Worm (Caenorhabditis elegans): ENCODE data around the gene smi-1.

smi-1 gene

ce11 chrIII:1926456-1926855 lies 48.3 kb downstream of the smi-1 start (continued):
- TF ChIP-seq set-16 (GFP tag; IDR thresholded peaks at IDR 0.05) (peak; percentile 98), madf-9 (GFP tag; conservative IDR thresholded peaks at IDR 0.05) (peak; percentile 89), zag-1 (tag; optimal IDR thresholded peaks at IDR 0.05) (no peak)

- no peak for TF ChIP-seq aha-1 (tag)
- peak in 1 of 2 experiments; percentile 62 for TF ChIP-seq unc-62 (GFP tag; optimal IDR thresholded peaks at IDR 0.05 in 1 of 2)
- no peak for TF ChIP-seq unc-62 (tag; optimal IDR thresholded peaks at IDR 0.05)
- peak in 1 of 2 experiments; percentile 2 for TF ChIP-seq lsy-2 (tag; optimal IDR thresholded peaks at IDR 0.05)
- peak; percentile 5 for TF ChIP-seq lin-13 (GFP tag; optimal IDR thresholded peaks at IDR 0.05)
Measured at ce11 chrIII:1927230-1927629, 49.1 kb downstream of the smi-1 start.

- TF ChIP-seq lsy-2 (tag; optimal IDR thresholded peaks at IDR 0.05) (peak in 1 of 2 experiments; percentile 36), dmd-6 (GFP tag; IDR thresholded peaks at IDR 0.05) (no peak), mdl-1 (tag; optimal IDR thresholded peaks at IDR 0.05) (no peak), madf-9 (GFP tag; conservative IDR thresholded peaks at IDR 0.05) (no peak), fkh-10 (GFP tag; optimal IDR thresholded peaks at IDR 0.05) (no peak), arid-1 (GFP tag; conservative IDR thresholded peaks at IDR 0.05) (no peak), rbr-2 (tag; optimal IDR thresholded peaks at IDR 0.05) (no peak), nhr-42 (GFP tag; IDR thresholded peaks at IDR 0.05) (no peak), mdt-29 (GFP tag; IDR thresholded peaks at IDR 0.05) (no peak), jun-1 (tag; optimal IDR thresholded peaks at IDR 0.05) (no peak), T26A8.4 (GFP tag; IDR thresholded peaks at IDR 0.05) (no peak), aha-1 (tag) (peak; percentile 17), set-16 (GFP tag; IDR thresholded peaks at IDR 0.05) (peak; percentile 75), ceh-82 (tag; optimal IDR thresholded peaks at IDR 0.05) (no peak), unc-62 (GFP tag; optimal IDR thresholded peaks at IDR 0.05 in 1 of 2) (no peak), unc-62 (tag; optimal IDR thresholded peaks at IDR 0.05) (no peak), ces-1 (GFP tag; optimal IDR thresholded peaks at IDR 0.05) (no peak), mep-1 (tag; optimal IDR thresholded peaks at IDR 0.05) (no peak), lin-13 (GFP tag; optimal IDR thresholded peaks at IDR 0.05) (no peak), tra-1 (GFP tag; IDR thresholded peaks at IDR 0.05) (no peak)
Measured at ce11 chrIII:1928741-1929499, 50.8 kb downstream of the smi-1 start.

Measured in whole organism, L4 larva.